Fruit fly (Drosophila melanogaster) whole organism, prepupa: ENCODE measurements around the gene CG43336.
A peak's percentile ranks its signal among the peaks of the same experiment; 100 is the strongest.

ENCODE experiments used
- Blimp-1 ChIP-seq: fragments of 200-800 bp; sonication (Bioruptor generic); optimal IDR thresholded peaks from 3 replicates; lab custom pipeline; 2017; ENCODE audit warnings: missing biosample characterization, missing genetic modification characterization, mild to moderate bottlenecking, moderate library complexity, missing genetic modification reagents
- CG10669 ChIP-seq: fragments of 200-800 bp; sonication (Bioruptor generic); optimal IDR thresholded peaks from 3 replicates; lab custom pipeline; 2018; ENCODE audit warnings: missing biosample characterization, mild to moderate bottlenecking, missing genetic modification characterization, moderate library complexity
- CG11294 ChIP-seq: fragments of 200-800 bp; sonication (Bioruptor generic); IDR thresholded peaks from 2 replicates; pipeline ENCODE4 v1.3.6; 2022; ENCODE audit warnings: missing biosample characterization, missing genetic modification characterization
- CG11762 ChIP-seq: fragments of 200-800 bp; sonication (Bioruptor generic); optimal IDR thresholded peaks from 3 replicates; lab custom pipeline; 2016; ENCODE audit warnings: missing biosample characterization, missing genetic modification characterization; ENCODE audit not compliant: insufficient read depth
- CG11902 ChIP-seq: fragments of 200-800 bp; sonication (Bioruptor generic); optimal IDR thresholded peaks from 3 replicates; lab custom pipeline; 2016; ENCODE audit warnings: missing biosample characterization, missing genetic modification characterization
- CG15336 ChIP-seq: fragments of 200-800 bp; sonication (Bioruptor generic); IDR thresholded peaks from 2 replicates; pipeline ENCODE4 v1.3.6; 2022; ENCODE audit warnings: missing biosample characterization, missing genetic modification characterization
- CG16779 ChIP-seq: fragments of 200-800 bp; sonication (Bioruptor generic); optimal IDR thresholded peaks from 3 replicates; lab custom pipeline; 2017; ENCODE audit warnings: missing biosample characterization, mild to moderate bottlenecking, missing genetic modification characterization
- CG3032 ChIP-seq: fragments of 200-800 bp; optimal IDR thresholded peaks from 2 replicates; lab custom pipeline; 2019; ENCODE audit warnings: missing biosample characterization, mild to moderate bottlenecking, missing genetic modification characterization, moderate library complexity
- CG3919 ChIP-seq: fragments of 200-800 bp; sonication (Bioruptor generic); optimal IDR thresholded peaks from 3 replicates; lab custom pipeline; 2016; ENCODE audit warnings: missing biosample characterization, missing genetic modification characterization
- CG6163 ChIP-seq: fragments of 200-800 bp; sonication (Bioruptor generic); IDR thresholded peaks from 3 replicates; pipeline ENCODE4 v1.3.6; 2022; ENCODE audit warnings: missing biosample characterization, missing genetic modification characterization
- CG6792 ChIP-seq: fragments of 200-800 bp; sonication (Bioruptor generic); optimal IDR thresholded peaks from 3 replicates; lab custom pipeline; 2016; ENCODE audit warnings: missing biosample characterization, missing genetic modification characterization
- CG7368 ChIP-seq: fragments of 200-800 bp; sonication (Bioruptor generic); optimal IDR thresholded peaks from 3 replicates; lab custom pipeline; 2016; ENCODE audit warnings: missing biosample characterization, missing genetic modification characterization
- CG8119 ChIP-seq: fragments of 200-800 bp; sonication (Bioruptor generic); IDR thresholded peaks from 3 replicates; pipeline ENCODE4 v1.3.6; 2022; ENCODE audit warnings: missing biosample characterization, missing genetic modification characterization
- CG8632 ChIP-seq: fragments of 200-800 bp; sonication (Bioruptor generic); optimal IDR thresholded peaks from 3 replicates; lab custom pipeline; 2016; ENCODE audit warnings: missing biosample characterization, missing genetic modification characterization
- CG9139 ChIP-seq: fragments of 200-800 bp; sonication (Bioruptor generic); optimal IDR thresholded peaks from 3 replicates; lab custom pipeline; 2017; ENCODE audit warnings: missing biosample characterization, mild to moderate bottlenecking, missing genetic modification characterization
- Eip75B ChIP-seq: fragments of 200-800 bp; sonication (Bioruptor generic); optimal IDR thresholded peaks from 3 replicates; lab custom pipeline; 2016; ENCODE audit warnings: missing biosample characterization, missing genetic modification characterization
- Eip78C ChIP-seq: fragments of 200-800 bp; sonication (Bioruptor generic); peaks from one replicate; lab custom pipeline; 2016; ENCODE audit warnings: missing biosample characterization, missing genetic modification characterization
- Eip93F ChIP-seq: fragments of 200-800 bp; sonication (Bioruptor generic); optimal IDR thresholded peaks from 2 replicates; lab custom pipeline; 2016; ENCODE audit warnings: missing biosample characterization, mild to moderate bottlenecking, missing genetic modification characterization
- Ets21C ChIP-seq: fragments of 200-800 bp; sonication (Bioruptor generic); optimal IDR thresholded peaks from 3 replicates; lab custom pipeline; 2016; ENCODE audit warnings: missing biosample characterization, missing genetic modification characterization
- Ets96B ChIP-seq: fragments of 200-800 bp; optimal IDR thresholded peaks from 2 replicates; lab custom pipeline; 2019; ENCODE audit warnings: missing biosample characterization, mild to moderate bottlenecking, missing genetic modification characterization, moderate library complexity
- Gug ChIP-seq: fragments of 200-800 bp; sonication (Bioruptor generic); IDR thresholded peaks from 2 replicates; pipeline ENCODE4 v1.3.6; 2022; ENCODE audit warnings: missing biosample characterization, missing genetic modification characterization
- Hr38 ChIP-seq: sonication (Bioruptor generic); optimal IDR thresholded peaks from 2 replicates; lab custom pipeline; 2016; ENCODE audit warnings: missing biosample characterization, missing genetic modification characterization
- Hr39 ChIP-seq: fragments of 200-800 bp; sonication (Bioruptor generic); optimal IDR thresholded peaks from 2 replicates; lab custom pipeline; 2016; ENCODE audit warnings: missing biosample characterization, missing genetic modification characterization
- Lpt ChIP-seq: fragments of 200-800 bp; sonication (Bioruptor generic); optimal IDR thresholded peaks from 3 replicates; lab custom pipeline; 2016; ENCODE audit warnings: missing biosample characterization, missing genetic modification characterization
- Met ChIP-seq: fragments of 200-800 bp; sonication (Bioruptor generic); optimal IDR thresholded peaks from 3 replicates; lab custom pipeline; 2016; ENCODE audit warnings: missing biosample characterization, missing genetic modification characterization
- Sox14 ChIP-seq: fragments of 200-800 bp; sonication (Bioruptor generic); optimal IDR thresholded peaks from 3 replicates; lab custom pipeline; 2016; ENCODE audit warnings: missing biosample characterization, missing genetic modification characterization
- Sox15 ChIP-seq: fragments of 200-800 bp; sonication (Bioruptor generic); optimal IDR thresholded peaks from 3 replicates; lab custom pipeline; 2016; ENCODE audit warnings: missing biosample characterization, missing genetic modification characterization
- achi ChIP-seq: fragments of 200-800 bp; sonication (Bioruptor generic); optimal IDR thresholded peaks from 3 replicates; lab custom pipeline; 2016; ENCODE audit warnings: missing biosample characterization, missing genetic modification characterization
- cyc ChIP-seq: fragments of 200-800 bp; sonication (Bioruptor generic); optimal IDR thresholded peaks from 3 replicates; lab custom pipeline; 2016; ENCODE audit warnings: missing biosample characterization, missing genetic modification characterization
- dsx ChIP-seq: fragments of 200-800 bp; optimal IDR thresholded peaks from 3 replicates; lab custom pipeline; 2019; ENCODE audit warnings: missing biosample characterization, mild to moderate bottlenecking, missing genetic modification characterization, moderate library complexity; ENCODE audit not compliant: poor library complexity, severe bottlenecking
- eg ChIP-seq: fragments of 200-800 bp; sonication (Bioruptor generic); IDR thresholded peaks from 3 replicates; pipeline ENCODE4 v1.3.6; 2022; ENCODE audit warnings: missing biosample characterization, missing genetic modification characterization
- esn ChIP-seq: fragments of 200-800 bp; sonication (Bioruptor generic); optimal IDR thresholded peaks from 2 replicates; lab custom pipeline; 2016; ENCODE audit warnings: missing biosample characterization, mild to moderate bottlenecking, missing genetic modification characterization, moderate library complexity
- fd85E ChIP-seq: fragments of 200-800 bp; sonication (Bioruptor generic); optimal IDR thresholded peaks from 3 replicates; lab custom pipeline; 2016; ENCODE audit warnings: missing biosample characterization, missing genetic modification characterization
- fkh ChIP-seq: fragments of 200-800 bp; sonication (Bioruptor generic); optimal IDR thresholded peaks from 3 replicates; lab custom pipeline; 2017; ENCODE audit warnings: missing biosample characterization, mild to moderate bottlenecking, missing genetic modification characterization, moderate library complexity
- lz ChIP-seq: fragments of 200-800 bp; sonication (Bioruptor generic); optimal IDR thresholded peaks from 3 replicates; lab custom pipeline; 2016; ENCODE audit warnings: missing biosample characterization, missing genetic modification characterization
- net ChIP-seq: fragments of 200-800 bp; sonication (Bioruptor generic); optimal IDR thresholded peaks from 3 replicates; lab custom pipeline; 2016; ENCODE audit warnings: missing biosample characterization, missing genetic modification characterization
- pdm3 ChIP-seq: fragments of 200-800 bp; sonication (Bioruptor generic); optimal IDR thresholded peaks from 3 replicates; lab custom pipeline; 2016; ENCODE audit warnings: missing biosample characterization, missing genetic modification characterization
- salr ChIP-seq, 2 experiments: fragments of 200-800 bp; sonication (Bioruptor generic); optimal IDR thresholded peaks; 3 replicates each; lab custom pipeline; 2016 to 2018; ENCODE audit warnings: missing biosample characterization in 2 of 2, missing genetic modification characterization in 2 of 2, mild to moderate bottlenecking in 1 of 2
- spab ChIP-seq: fragments of 200-800 bp; sonication (Bioruptor generic); optimal IDR thresholded peaks from 2 replicates; lab custom pipeline; 2017; ENCODE audit warnings: missing biosample characterization, mild to moderate bottlenecking, missing genetic modification characterization, missing genetic modification reagents
- ss ChIP-seq, 2 experiments: fragments of 200-800 bp; sonication (Bioruptor generic); optimal IDR thresholded peaks; 2 replicates in 1 of 2; 3 replicates in 1 of 2; lab custom pipeline; 2017 to 2018; ENCODE audit warnings: mild to moderate bottlenecking in 2 of 2, missing biosample characterization in 2 of 2, missing genetic modification characterization in 2 of 2, moderate library complexity in 1 of 2
- svp ChIP-seq: fragments of 200-800 bp; sonication (Bioruptor generic); peaks from one replicate; lab custom pipeline; 2016; ENCODE audit warnings: missing biosample characterization, missing genetic modification characterization
- topi ChIP-seq: fragments of 200-800 bp; sonication (Bioruptor generic); optimal IDR thresholded peaks from 3 replicates; lab custom pipeline; 2016; ENCODE audit warnings: missing biosample characterization, missing genetic modification characterization

CG43336 gene

dm6 chr3R:15676186-15677073, 39.5 kb downstream of the CG43336 start (continued):
- TF ChIP-seq salr (GFP tag; optimal IDR thresholded peaks at IDR 0.05; lab: Kevin White, UChicago): peak in 1 of 2 experiments; percentile 45
- TF ChIP-seq Sox14: peak; percentile 41
- peak; percentile 15 for TF ChIP-seq CG10669 (GFP tag; lab: Kevin White, UChicago)
- TF ChIP-seq lz (GFP tag; lab: Kevin White, UChicago): peak; percentile 25
- TF ChIP-seq cyc (GFP tag; lab: Kevin White, UChicago): no peak
- peak; percentile 16 for TF ChIP-seq dsx
- no peak for TF ChIP-seq CG7368 (GFP tag; lab: Kevin White, UChicago)
- TF ChIP-seq CG11762 (GFP tag; lab: Kevin White, UChicago): no peak
- no peak for TF ChIP-seq CG11902
- TF ChIP-seq achi (GFP tag; lab: Kevin White, UChicago): peak; percentile 38
- peak; percentile 44 for TF ChIP-seq CG3032
- no peak for TF ChIP-seq Eip93F (GFP tag; lab: Kevin White, UChicago)

- TF ChIP-seq topi (GFP tag; lab: Kevin White, UChicago) (no peak), CG9139 (GFP tag; lab: Kevin White, UChicago) (no peak), Eip78C (GFP tag; lab: Kevin White, UChicago) (no peak), CG3919 (GFP tag; lab: Kevin White, UChicago) (no peak), Ets96B (tag; lab: Kevin White, UChicago) (no peak), CG3032 (no peak), Lpt (no peak), CG7368 (GFP tag; lab: Kevin White, UChicago) (no peak), CG11294 (no peak), Eip75B (GFP tag; lab: Kevin White, UChicago) (no peak), esn (GFP tag; lab: Kevin White, UChicago) (no peak), pdm3 (GFP tag; lab: Kevin White, UChicago) (no peak), CG8632 (no peak), cyc (GFP tag; lab: Kevin White, UChicago) (no peak), Sox15 (GFP tag; lab: Kevin White, UChicago) (no peak), CG11902 (no peak), svp (no peak)
Observed at dm6 chr3R:15677074-15677409, 40.1 kb downstream of the CG43336 start.

- TF ChIP-seq Eip78C (GFP tag; lab: Kevin White, UChicago): peak; percentile 41
- peak; percentile 71 for TF ChIP-seq fkh (GFP tag; lab: Kevin White, UChicago)
- TF ChIP-seq pdm3 (GFP tag; lab: Kevin White, UChicago): no peak
- no peak for TF ChIP-seq Gug (GFP tag; lab: Robert Waterston, UW)
Observed at dm6 chr3R:15677550-15677973, 40.6 kb downstream of the CG43336 start.

dm6 chr3R:15678765-15679514, 42.0 kb downstream of the CG43336 start:
- peak; percentile 58 for TF ChIP-seq Eip78C (GFP tag; lab: Kevin White, UChicago)
- TF ChIP-seq CG10669 (GFP tag; lab: Kevin White, UChicago): no peak
- peak; percentile 52 for TF ChIP-seq fkh (GFP tag; lab: Kevin White, UChicago)
- no peak for TF ChIP-seq dsx
- no peak for TF ChIP-seq cyc (GFP tag; lab: Kevin White, UChicago)
- no peak for TF ChIP-seq Ets96B (tag; lab: Kevin White, UChicago)
- TF ChIP-seq CG8119: peak; percentile 37; the same call in 1 of the 3 replicates
- TF ChIP-seq Hr38: no peak
- no peak for TF ChIP-seq eg (GFP tag; lab: Robert Waterston, UW)
- TF ChIP-seq Sox15 (GFP tag; lab: Kevin White, UChicago): no peak
- TF ChIP-seq CG3919 (GFP tag; lab: Kevin White, UChicago): peak; percentile 43
- no peak for TF ChIP-seq CG6792 (GFP tag; lab: Kevin White, UChicago)
- TF ChIP-seq CG8632: no peak
- peak; percentile 57; the same call in 2 of the 3 replicates for TF ChIP-seq CG6163 (GFP tag; lab: Robert Waterston, UW)
- TF ChIP-seq Ets21C (GFP tag; lab: Kevin White, UChicago): no peak
- no peak for TF ChIP-seq net (GFP tag; lab: Kevin White, UChicago)
- no peak for TF ChIP-seq spab (GFP tag; lab: Kevin White, UChicago)
- TF ChIP-seq CG15336 (GFP tag; lab: Robert Waterston, UW): 0 out of 2 replicates have a peak, but pooled peaks have one; percentile 26
- no peak for TF ChIP-seq Blimp-1 (GFP tag; lab: Kevin White, UChicago)
- TF ChIP-seq Hr39 (GFP tag; lab: Kevin White, UChicago): no peak
- TF ChIP-seq CG16779 (tag; lab: Kevin White, UChicago): no peak
- TF ChIP-seq fd85E (GFP tag; lab: Kevin White, UChicago): no peak
- no peak for TF ChIP-seq Met (GFP tag; lab: Kevin White, UChicago)
- no peak for TF ChIP-seq ss (GFP tag; optimal IDR thresholded peaks at IDR 0.05; lab: Kevin White, UChicago)
- TF ChIP-seq Lpt: no peak
